Fruit fly (Drosophila melanogaster): Measurements from ENCODE around the gene CG2604.

The CG2604 gene

DNA sequence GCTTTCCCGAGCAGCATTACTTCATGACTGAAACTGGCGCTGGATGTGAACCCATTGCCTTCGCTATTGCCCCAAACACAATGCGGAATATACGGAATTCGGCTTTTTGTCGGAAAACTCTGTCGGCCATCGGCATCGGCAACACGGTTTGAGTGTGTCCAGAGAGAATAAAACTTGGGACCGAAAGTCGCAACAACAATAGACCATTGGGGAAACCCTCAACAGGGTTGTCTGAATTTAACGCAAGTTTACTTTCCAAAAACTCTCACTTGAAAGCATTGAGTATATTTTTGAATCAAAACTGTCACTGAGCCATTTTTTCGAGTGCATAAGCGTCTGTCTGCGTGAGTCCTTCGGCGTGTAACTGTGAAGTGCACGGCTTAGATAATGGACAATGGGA lies 24.9 kb downstream of the CG2604 start (continued):
- TF ChIP-seq HHEX (GFP tag; optimal IDR thresholded peaks at IDR 0.05): peak; percentile 48
- TF ChIP-seq CG2875 (GFP tag; optimal IDR thresholded peaks at IDR 0.05): no peak
- TF ChIP-seq pros (GFP tag; optimal IDR thresholded peaks at IDR 0.05): no peak
- TF ChIP-seq CG15514 (GFP tag; optimal IDR thresholded peaks at IDR 0.05): peak; percentile 72
- peak; percentile 45 for TF ChIP-seq HLH54F (GFP tag; optimal IDR thresholded peaks at IDR 0.05)
- TF ChIP-seq CG17912 (GFP tag; optimal IDR thresholded peaks at IDR 0.05): no peak
- peak; percentile 74 for TF ChIP-seq CG2678 (tag; optimal IDR thresholded peaks at IDR 0.05)
- 0 out of 3 replicates have a peak, but pooled peaks have one; percentile 46 for TF ChIP-seq H15 (GFP tag; IDR thresholded peaks at IDR 0.05)
- TF ChIP-seq CG2889 (GFP tag; IDR thresholded peaks at IDR 0.05): no peak
- TF ChIP-seq ken (GFP tag; IDR thresholded peaks at IDR 0.05): no peak
- TF ChIP-seq z (GFP tag; IDR thresholded peaks at IDR 0.05): no peak
- TF ChIP-seq CG14710 (tag; optimal IDR thresholded peaks at IDR 0.05): no peak
- TF ChIP-seq GATAe (GFP tag; conservative IDR thresholded peaks at IDR 0.05): no peak
- no peak for TF ChIP-seq ash1 (GFP tag; optimal IDR thresholded peaks at IDR 0.05)
- TF ChIP-seq CG15269 (tag; optimal IDR thresholded peaks at IDR 0.05): peak; percentile 67
- TF ChIP-seq CG3065 (GFP tag; optimal IDR thresholded peaks at IDR 0.05): no peak
- peak; percentile 53 for TF ChIP-seq fu2 (GFP tag; optimal IDR thresholded peaks at IDR 0.05)
- peak; percentile 25 for TF ChIP-seq CG15011 (GFP tag; optimal IDR thresholded peaks at IDR 0.05)
- peak; percentile 48 for TF ChIP-seq CG13775 (GFP tag; optimal IDR thresholded peaks at IDR 0.05)
- peak; percentile 26 for TF ChIP-seq crc (GFP tag; optimal IDR thresholded peaks at IDR 0.05)
- peak; percentile 51 for TF ChIP-seq CHES-1-like (GFP tag; optimal IDR thresholded peaks at IDR 0.05)
- peak; percentile 61; the same call in 1 of the 2 replicates for TF ChIP-seq vvl (GFP tag; IDR thresholded peaks at IDR 0.05)
- peak; percentile 31 for TF ChIP-seq ewg (GFP tag; optimal IDR thresholded peaks at IDR 0.05)
- TF ChIP-seq CG3726 (GFP tag; IDR thresholded peaks at IDR 0.05): no peak
- TF ChIP-seq tio (GFP tag; optimal IDR thresholded peaks at IDR 0.05): peak; percentile 56
- TF ChIP-seq CG4617 (GFP tag; optimal IDR thresholded peaks at IDR 0.05; ENCODE audit: borderline replicate concordance): no peak
- peak; percentile 62 for TF ChIP-seq Dip3 (GFP tag; optimal IDR thresholded peaks at IDR 0.05)
- no peak for TF ChIP-seq nom (GFP tag; optimal IDR thresholded peaks at IDR 0.05)
- TF ChIP-seq zen2 (GFP tag; IDR thresholded peaks at IDR 0.05; ENCODE audit: partially characterized antibody): no peak
- no peak for TF ChIP-seq Neu2 (GFP tag; optimal IDR thresholded peaks at IDR 0.05; ENCODE audit: borderline replicate concordance)
- 0 out of 3 replicates have a peak, but pooled peaks have one; percentile 26 for TF ChIP-seq CG6791 (GFP tag; IDR thresholded peaks at IDR 0.05; ENCODE audit: partially characterized antibody)
- TF ChIP-seq CG8290 (GFP tag; optimal IDR thresholded peaks at IDR 0.05): no peak
- peak in 1 of 2 experiments; percentile 88 for TF ChIP-seq CG8290 (tag; optimal IDR thresholded peaks at IDR 0.05)
- no peak for TF ChIP-seq Jarid2 (GFP tag; optimal IDR thresholded peaks at IDR 0.05)
- no peak for TF ChIP-seq lola (GFP tag; optimal IDR thresholded peaks at IDR 0.05)
- no peak for TF ChIP-seq sr (GFP tag; IDR thresholded peaks at IDR 0.05)
- TF ChIP-seq CG8089 (GFP tag; optimal IDR thresholded peaks at IDR 0.05): no peak
- TF ChIP-seq wdn (GFP tag; IDR thresholded peaks at IDR 0.05): 0 out of 2 replicates have a peak, but pooled peaks have one; percentile 36
- peak; percentile 56 for TF ChIP-seq CG30403 (GFP tag; optimal IDR thresholded peaks at IDR 0.05)
- 0 out of 2 replicates have a peak, but pooled peaks have one; percentile 26 for TF ChIP-seq NFAT (GFP tag; IDR thresholded peaks at IDR 0.05)
- no peak for TF ChIP-seq jing (GFP tag; optimal IDR thresholded peaks at IDR 0.05)
- TF ChIP-seq Ets65A (GFP tag): peak; percentile 71
- peak; percentile 76 for TF ChIP-seq seq (GFP tag; IDR thresholded peaks at IDR 0.05)
- peak; percentile 33 for TF ChIP-seq ERR (GFP tag; optimal IDR thresholded peaks at IDR 0.05)
- peak; percentile 39 for TF ChIP-seq ATbp (GFP tag; optimal IDR thresholded peaks at IDR 0.05)
- TF ChIP-seq CG6683 (GFP tag; optimal IDR thresholded peaks at IDR 0.05): peak; percentile 62
- peak; percentile 57 for TF ChIP-seq CG10209 (GFP tag; optimal IDR thresholded peaks at IDR 0.05)
- TF ChIP-seq CG12219 (GFP tag; optimal IDR thresholded peaks at IDR 0.05): peak; percentile 60
- peak; percentile 39 for TF ChIP-seq CG12155 (GFP tag; optimal IDR thresholded peaks at IDR 0.05)
- no peak for TF ChIP-seq croc (GFP tag; conservative IDR thresholded peaks at IDR 0.05)
